Worm (Caenorhabditis elegans) whole organism, L4 larva: ENCODE results near the gene dpy-21.

Experiments
- F26F4.8 ChIP-seq: fragments of 200-800 bp; sonication (Bioruptor generic); conservative IDR thresholded peaks from 2 replicates; pipeline ENCODE4 v1.3.6; 2022; ENCODE audit warnings: missing genetic modification characterization, missing compliant biosample characterization
- F49E8.2 ChIP-seq: sonication (generic microtip); optimal IDR thresholded peaks from 2 replicates; lab custom pipeline; 2016; ENCODE audit warnings: missing compliant biosample characterization, mild to moderate bottlenecking, missing genetic modification characterization, borderline replicate concordance
- T20F7.1 ChIP-seq: fragments of 200-800 bp; sonication (Bioruptor generic); optimal IDR thresholded peaks from 2 replicates; lab custom pipeline; 2018; ENCODE audit warnings: mild to moderate bottlenecking, missing genetic modification characterization, missing compliant biosample characterization
- ZK546.5 ChIP-seq, 2 experiments: sonication (generic microtip); optimal IDR thresholded peaks; 2 replicates each; lab custom pipeline; 2017; ENCODE audit warnings: missing biosample characterization in 2 of 2, missing genetic modification characterization in 2 of 2
- aha-1 ChIP-seq: fragments of 150-350 bp; peaks from one replicate; lab custom pipeline; 2014; ENCODE audit warnings: missing biosample characterization, missing genetic modification characterization
- ceh-28 ChIP-seq: fragments of 150-350 bp; optimal IDR thresholded peaks from 2 replicates; lab custom pipeline; 2014; ENCODE audit warnings: missing biosample characterization, missing genetic modification reagents, missing genetic modification characterization
- ceh-32 ChIP-seq: sonication (generic microtip); optimal IDR thresholded peaks from 2 replicates; lab custom pipeline; 2016; ENCODE audit warnings: mild to moderate bottlenecking, missing genetic modification characterization, missing compliant biosample characterization; ENCODE audit not compliant: poor library complexity
- ceh-82 ChIP-seq: sonication (generic microtip); optimal IDR thresholded peaks from 2 replicates; lab custom pipeline; 2017; ENCODE audit warnings: missing biosample characterization, missing genetic modification characterization
- daf-19 ChIP-seq: fragments of 200-800 bp; sonication (Bioruptor generic); conservative IDR thresholded peaks from 2 replicates; pipeline ENCODE4 v1.3.6; 2022; ENCODE audit warnings: missing genetic modification characterization, missing compliant biosample characterization
- daf-8 ChIP-seq: fragments of 200-800 bp; sonication (Bioruptor generic); IDR thresholded peaks from 2 replicates; pipeline ENCODE4 v1.3.6; 2022; ENCODE audit warnings: missing genetic modification characterization, missing compliant biosample characterization
- dmd-6 ChIP-seq: fragments of 200-800 bp; sonication (Bioruptor generic); IDR thresholded peaks from 2 replicates; pipeline ENCODE4 v1.3.6; 2022; ENCODE audit warnings: missing genetic modification reagents, missing genetic modification characterization, missing compliant biosample characterization
- dpl-1 ChIP-seq: fragments of 150-350 bp; optimal IDR thresholded peaks from 2 replicates; lab custom pipeline; 2014; ENCODE audit warnings: missing biosample characterization, missing genetic modification reagents, missing genetic modification characterization
- fos-1 ChIP-seq: fragments of 150-350 bp; optimal IDR thresholded peaks from 2 replicates; lab custom pipeline; 2014; ENCODE audit warnings: missing biosample characterization, missing genetic modification characterization
- gei-8 ChIP-seq: fragments of 200-800 bp; sonication (Bioruptor generic); optimal IDR thresholded peaks from 2 replicates; lab custom pipeline; 2018; ENCODE audit warnings: mild to moderate bottlenecking, missing genetic modification characterization, missing compliant biosample characterization
- hlh-11 ChIP-seq: fragments of 200-800 bp; sonication (Bioruptor generic); optimal IDR thresholded peaks from 2 replicates; lab custom pipeline; 2018; ENCODE audit warnings: mild to moderate bottlenecking, missing genetic modification characterization, missing compliant biosample characterization
- hlh-30 ChIP-seq: sonication (generic microtip); optimal IDR thresholded peaks from 2 replicates; lab custom pipeline; 2017; ENCODE audit warnings: antibody characterized with exemption, mild to moderate bottlenecking, missing genetic modification characterization, missing compliant biosample characterization; ENCODE audit not compliant: insufficient read depth
- jun-1 ChIP-seq: fragments of 150-350 bp; optimal IDR thresholded peaks from 2 replicates; lab custom pipeline; 2014; ENCODE audit warnings: missing biosample characterization, missing genetic modification reagents, missing genetic modification characterization
- lim-7 ChIP-seq: fragments of 200-800 bp; sonication (Bioruptor generic); IDR thresholded peaks from 2 replicates; pipeline ENCODE4 v1.3.6; 2022; ENCODE audit warnings: missing genetic modification characterization, missing compliant biosample characterization
- lin-13 ChIP-seq: fragments of 150-350 bp; optimal IDR thresholded peaks from 2 replicates; lab custom pipeline; 2014; ENCODE audit warnings: missing biosample characterization, missing genetic modification reagents, missing genetic modification characterization
- lin-38 ChIP-seq: fragments of 200-800 bp; sonication (Bioruptor generic); IDR thresholded peaks from 2 replicates; pipeline ENCODE4 v1.3.6; 2022; ENCODE audit warnings: missing genetic modification reagents, missing genetic modification characterization, missing compliant biosample characterization
- lin-39 ChIP-seq: fragments of 150-350 bp; optimal IDR thresholded peaks from 2 replicates; lab custom pipeline; 2014; ENCODE audit warnings: missing biosample characterization, missing genetic modification reagents, missing genetic modification characterization
- lsy-2 ChIP-seq, 2 experiments: fragments of 150-350 bp in 1 of 2; sonication (generic microtip) in 1 of 2; optimal IDR thresholded peaks; 2 replicates each; lab custom pipeline; 2014 to 2017; ENCODE audit warnings: missing biosample characterization in 2 of 2, missing genetic modification characterization in 2 of 2
- mdl-1 ChIP-seq, 2 experiments: fragments of 150-350 bp in 1 of 2; sonication (generic microtip) in 1 of 2; optimal IDR thresholded peaks; 2 replicates each; lab custom pipeline; 2014 to 2017; ENCODE audit warnings: missing biosample characterization in 2 of 2, missing genetic modification characterization in 2 of 2
- mep-1 ChIP-seq: fragments of 150-350 bp; sonication (generic microtip); optimal IDR thresholded peaks from 3 replicates; lab custom pipeline; 2014; ENCODE audit warnings: missing biosample characterization, missing genetic modification characterization
- mes-2 ChIP-seq: sonication (generic microtip); optimal IDR thresholded peaks from 2 replicates; lab custom pipeline; 2016; ENCODE audit warnings: missing genotype, mild to moderate bottlenecking, missing genetic modification characterization, missing compliant biosample characterization; ENCODE audit not compliant: poor library complexity, severe bottlenecking
- nhr-11 ChIP-seq: fragments of 150-350 bp; optimal IDR thresholded peaks from 2 replicates; lab custom pipeline; 2014; ENCODE audit warnings: missing biosample characterization, missing genetic modification characterization
- nhr-25 ChIP-seq: sonication (generic microtip); optimal IDR thresholded peaks from 2 replicates; lab custom pipeline; 2017; ENCODE audit warnings: missing genetic modification characterization, mild to moderate bottlenecking, missing compliant biosample characterization, antibody characterized with exemption, moderate library complexity, borderline replicate concordance; ENCODE audit not compliant: insufficient read depth
- nhr-28 ChIP-seq: fragments of 150-350 bp; optimal IDR thresholded peaks from 2 replicates; lab custom pipeline; 2014; ENCODE audit warnings: missing biosample characterization, missing genetic modification characterization
- nhr-41 ChIP-seq: fragments of 200-800 bp; sonication (Bioruptor generic); IDR thresholded peaks from 2 replicates; pipeline ENCODE4 v1.3.6; 2022; ENCODE audit warnings: missing genetic modification reagents, missing genetic modification characterization, missing compliant biosample characterization
- rbr-2 ChIP-seq: sonication (generic microtip); optimal IDR thresholded peaks from 2 replicates; lab custom pipeline; 2016; ENCODE audit warnings: missing genotype, missing genetic modification characterization, missing compliant biosample characterization
- skn-1 ChIP-seq: fragments of 150-350 bp; optimal IDR thresholded peaks from 2 replicates; lab custom pipeline; 2014; ENCODE audit warnings: missing biosample characterization, missing genetic modification characterization
- unc-39 ChIP-seq: sonication (generic microtip); optimal IDR thresholded peaks from 2 replicates; lab custom pipeline; 2017; ENCODE audit warnings: missing biosample characterization, missing genetic modification characterization
- unc-62 ChIP-seq, 3 experiments: fragments of 150-350 bp in 1 of 3; sonication (generic microtip); optimal IDR thresholded peaks in 2 of 3; peaks in 1 of 3; 1 replicate in 1 of 3; 2 replicates in 2 of 3; lab custom pipeline; 2014 to 2017; ENCODE audit warnings: missing biosample characterization in 3 of 3, missing genetic modification characterization in 3 of 3, missing genetic modification reagents in 3 of 3, missing genotype in 1 of 3
- vab-7 ChIP-seq: fragments of 200-800 bp; sonication (Bioruptor generic); IDR thresholded peaks from 2 replicates; pipeline ENCODE4 v1.3.6; 2022; ENCODE audit warnings: missing genetic modification reagents, missing genetic modification characterization, missing compliant biosample characterization
- zag-1 ChIP-seq: fragments of 150-350 bp; optimal IDR thresholded peaks from 2 replicates; lab custom pipeline; 2014; ENCODE audit warnings: missing biosample characterization, missing genetic modification characterization
- ztf-11 ChIP-seq: fragments of 150-350 bp; optimal IDR thresholded peaks from 2 replicates; lab custom pipeline; 2014; ENCODE audit warnings: missing biosample characterization, missing genetic modification characterization
- ztf-7 ChIP-seq: fragments of 150-350 bp; optimal IDR thresholded peaks from 2 replicates; lab custom pipeline; 2014; ENCODE audit warnings: missing biosample characterization, missing genetic modification characterization

Gene dpy-21

DNA sequence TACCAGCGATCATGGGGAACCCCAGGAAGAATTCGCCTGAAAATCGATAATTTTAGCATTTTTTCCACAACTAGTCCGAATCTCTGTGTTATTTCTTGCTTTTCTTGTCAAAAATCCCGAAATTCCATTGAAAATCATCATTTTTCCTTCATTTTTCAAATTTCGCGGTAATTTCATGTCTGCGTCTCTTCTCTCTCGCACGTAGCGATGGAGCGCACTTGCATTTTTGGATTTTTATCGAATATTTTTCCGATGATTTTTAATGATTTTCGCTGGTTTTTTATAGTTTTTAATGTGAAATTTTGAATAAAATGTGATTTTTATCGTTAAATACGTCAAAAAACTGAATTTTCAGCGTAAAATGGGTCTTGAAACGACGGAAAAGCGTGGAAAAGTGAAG lies 27.6 kb downstream of the dpy-21 start, which contains the start of gene E01B7.2 (continued):
- TF ChIP-seq daf-19 (GFP tag; lab: Robert Waterston, UW) (no peak), fos-1 (tag; lab: Kevin White, UChicago) (no peak), nhr-11 (tag; lab: Kevin White, UChicago) (peak; percentile 22), dpl-1 (GFP tag; lab: Kevin White, UChicago) (peak; percentile 97), lim-7 (GFP tag; lab: Robert Waterston, UW) (no peak), mep-1 (tag; lab: Kevin White, UChicago) (peak; percentile 61), unc-39 (tag; lab: Kevin White, UChicago) (no peak), lsy-2 (tag; optimal IDR thresholded peaks at IDR 0.05; lab: Kevin White, UChicago) (peak in 1 of 2 experiments; percentile 88), F49E8.2 (no peak), ZK546.5 (tag; optimal IDR thresholded peaks at IDR 0.05; lab: Kevin White, UChicago) (no peak), rbr-2 (peak; percentile 20), lin-13 (peak; percentile 59), lin-39 (tag; lab: Kevin White, UChicago) (no peak), hlh-30 (tag; lab: Kevin White, UChicago) (peak; percentile 60), ztf-11 (tag; lab: Kevin White, UChicago) (no peak)

- no peak for TF ChIP-seq lin-38
- TF ChIP-seq ZK546.5 (tag; optimal IDR thresholded peaks at IDR 0.05; lab: Kevin White, UChicago), result no peak
- TF ChIP-seq jun-1 (tag; lab: Kevin White, UChicago), result no peak
These were observed 30.3 kb downstream of the dpy-21 start, which contains the start of gene C06H5.8 for ce11 chrV:17918726-17919125. C06H5.8 (plus strand) TSS chrV:17919026.

DNA sequence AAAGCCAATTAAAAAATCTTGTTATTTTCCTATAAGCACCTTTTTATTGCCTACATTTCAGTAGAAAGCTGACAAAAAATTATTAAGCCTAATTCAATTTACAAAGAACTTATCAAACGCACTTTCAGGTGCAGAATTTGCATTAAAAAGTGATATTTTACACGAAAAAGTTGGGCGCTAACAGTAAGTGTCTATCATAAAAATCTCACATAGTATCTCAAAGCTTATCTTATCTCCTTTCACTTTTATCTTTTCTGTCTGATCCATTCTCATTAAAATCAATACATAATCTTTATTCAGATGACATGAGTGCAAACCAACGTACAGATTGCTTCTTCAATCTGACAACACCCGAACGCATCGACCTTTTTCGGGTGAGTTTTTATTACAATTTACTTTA lies 39.0 kb downstream of the dpy-21 start, which contains the start of gene dcar-1:
Gene dcar-1 (plus strand): TSS at position 301 of the 400 bp plus-strand sequence.
- TF ChIP-seq zag-1 (no peak), lin-13 (no peak), gei-8 (GFP tag; lab: Kevin White, UChicago) (no peak), lin-38 (no peak), F26F4.8 (GFP tag; lab: Robert Waterston, UW) (no peak), T20F7.1 (GFP tag; lab: Kevin White, UChicago) (no peak), nhr-41 (GFP tag; lab: Robert Waterston, UW) (no peak), mes-2 (no peak), ceh-32 (tag; lab: Kevin White, UChicago) (no peak)

- no peak for TF ChIP-seq nhr-41 (GFP tag; lab: Robert Waterston, UW)
- peak; percentile 76 for TF ChIP-seq nhr-25 (tag; lab: Kevin White, UChicago)
- TF ChIP-seq ztf-11 (tag; lab: Kevin White, UChicago), result no peak
- peak in 1 of 2 experiments; percentile 50 for TF ChIP-seq mdl-1 (tag; optimal IDR thresholded peaks at IDR 0.05; lab: Kevin White, UChicago)
- no peak for TF ChIP-seq rbr-2
- no peak for TF ChIP-seq F49E8.2
- TF ChIP-seq ztf-7 (tag; lab: Kevin White, UChicago), result no peak
- no peak for TF ChIP-seq zag-1
- TF ChIP-seq dmd-6 (GFP tag; lab: Robert Waterston, UW), result no peak
- no peak for TF ChIP-seq ceh-82 (tag; lab: Kevin White, UChicago)
- TF ChIP-seq F26F4.8 (GFP tag; lab: Robert Waterston, UW), result no peak
- no peak for TF ChIP-seq unc-39 (tag; lab: Kevin White, UChicago)
- no peak for TF ChIP-seq daf-8 (GFP tag; lab: Robert Waterston, UW)
- no peak for TF ChIP-seq dpl-1 (GFP tag; lab: Kevin White, UChicago)
- TF ChIP-seq unc-62 (GFP tag; optimal IDR thresholded peaks at IDR 0.05 in 1 of 2; lab: Kevin White, UChicago), result peak in 1 of 2 experiments; percentile 95
- no peak for TF ChIP-seq unc-62 (tag; optimal IDR thresholded peaks at IDR 0.05; lab: Kevin White, UChicago)
- peak; percentile 14 for TF ChIP-seq aha-1 (tag; lab: Kevin White, UChicago)
- TF ChIP-seq hlh-30 (tag; lab: Kevin White, UChicago), result peak; percentile 57
- TF ChIP-seq vab-7 (GFP tag; lab: Robert Waterston, UW), result no peak
- TF ChIP-seq nhr-28, result peak; percentile 46
- no peak for TF ChIP-seq skn-1 (tag; lab: Kevin White, UChicago)
- peak; percentile 10 for TF ChIP-seq ceh-28 (tag; lab: Kevin White, UChicago)
- TF ChIP-seq hlh-11 (tag; lab: Kevin White, UChicago), result peak; percentile 18
These were observed 43.2 kb downstream of the dpy-21 start for ce11 chrV:17905765-17906164.
